Worm (Caenorhabditis elegans) whole organism, mixed stage, embryonic: Measurements from ENCODE around the gene set-22.

ENCODE experiments used
- blmp-1 ChIP-seq: fragments of 150-350 bp; optimal IDR thresholded peaks from 2 replicates; lab custom pipeline; 2014; ENCODE audit warnings: missing biosample characterization, missing genetic modification characterization
- elt-3 ChIP-seq: fragments of 150-350 bp; optimal IDR thresholded peaks from 2 replicates; lab custom pipeline; 2014; ENCODE audit warnings: missing biosample characterization, missing genetic modification characterization
- lsy-2 ChIP-seq: fragments of 150-350 bp; optimal IDR thresholded peaks from 2 replicates; lab custom pipeline; 2014; ENCODE audit warnings: missing biosample characterization, missing genetic modification characterization
- mls-2 ChIP-seq: sonication (generic microtip); optimal IDR thresholded peaks from 2 replicates; lab custom pipeline; 2016; ENCODE audit warnings: mild to moderate bottlenecking, missing genetic modification characterization, moderate library complexity, missing compliant biosample characterization
- nhr-28 ChIP-seq: fragments of 150-350 bp; optimal IDR thresholded peaks from 2 replicates; lab custom pipeline; 2014; ENCODE audit warnings: missing biosample characterization, missing genetic modification characterization
- pha-4 ChIP-seq: fragments of 150-350 bp; optimal IDR thresholded peaks from 2 replicates; lab custom pipeline; 2018; ENCODE audit warnings: missing biosample characterization, missing genetic modification reagents, missing genetic modification characterization
- unc-62 ChIP-seq: fragments of 150-350 bp; optimal IDR thresholded peaks from 2 replicates; lab custom pipeline; 2014; ENCODE audit warnings: missing biosample characterization, missing genetic modification reagents, missing genetic modification characterization

DNA sequence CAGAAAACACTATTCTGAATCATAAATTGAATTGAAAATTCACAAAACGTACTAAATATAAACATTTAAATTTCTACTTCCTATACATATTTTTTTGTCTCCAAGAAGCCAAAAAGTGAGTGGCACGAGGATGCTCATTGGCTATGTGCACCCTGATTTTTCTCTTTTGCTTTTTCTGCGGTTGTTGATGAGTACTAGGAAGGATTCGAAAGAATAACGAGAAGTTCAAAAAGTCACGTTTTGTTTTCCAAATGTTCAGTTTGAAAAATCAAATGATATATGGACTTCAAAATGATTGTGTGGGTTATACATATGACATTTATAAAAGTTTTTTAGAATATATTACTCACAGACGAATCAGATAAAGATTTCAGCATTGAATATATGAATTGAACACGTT, 28.0 kb downstream of the set-22 start:
- TF ChIP-seq elt-3 (no peak), mls-2 (tag; lab: Kevin White, UChicago) (no peak), nhr-28 (no peak), pha-4 (tag; lab: Kevin White, UChicago) (no peak), blmp-1 (tag; lab: Kevin White, UChicago) (no peak), lsy-2 (no peak), unc-62 (no peak)
